Worm (Caenorhabditis elegans): ENCODE measurements around the gene srg-22.

- no peak for TF ChIP-seq ama-1 (optimal IDR thresholded peaks at IDR 0.05)
- TF ChIP-seq unc-62 (GFP tag; optimal IDR thresholded peaks at IDR 0.05) = no peak
- TF ChIP-seq blmp-1 (tag; optimal IDR thresholded peaks at IDR 0.05) = no peak
- no peak for TF ChIP-seq C34B4.2 (tag; optimal IDR thresholded peaks at IDR 0.05)
- no peak for TF ChIP-seq lin-13 (GFP tag; optimal IDR thresholded peaks at IDR 0.05)
- TF ChIP-seq lin-14 (GFP tag; optimal IDR thresholded peaks at IDR 0.05) = no peak
Observed at ce11 chrII:3135293-3135692, 42.0 kb upstream of the srg-22 start.
